Worm (Caenorhabditis elegans): Measurements from ENCODE around the gene sbds-1.

sbds-1 gene

ce11 chrIII:634618-635017 lies 3.6 kb downstream of the sbds-1 start, which contains the start of gene fem-2:
Gene fem-2 (minus strand): TSS chrIII:634626.
- TF ChIP-seq mes-4 (tag; optimal IDR thresholded peaks at IDR 0.05) (no peak), lin-40 (tag; optimal IDR thresholded peaks at IDR 0.05) (peak; percentile 31), hmg-1.2 (GFP tag; IDR thresholded peaks at IDR 0.05) (peak; percentile 13; the same call in 1 of the 2 replicates), ztf-18 (tag; optimal IDR thresholded peaks at IDR 0.05) (peak; percentile 91), tbx-9 (tag; optimal IDR thresholded peaks at IDR 0.05; ENCODE audit: borderline replicate concordance) (no peak), lsl-1 (GFP tag; optimal IDR thresholded peaks at IDR 0.05) (peak; percentile 35), D2030.7 (GFP tag; IDR thresholded peaks at IDR 0.05) (peak; percentile 28; the same call in 1 of the 2 replicates), ceh-40 (GFP tag; IDR thresholded peaks at IDR 0.05) (no peak), efl-1 (GFP tag; optimal IDR thresholded peaks at IDR 0.05) (peak; percentile 36), rpc-1 (optimal IDR thresholded peaks at IDR 0.05) (no peak), rpc-1 (tag; optimal IDR thresholded peaks at IDR 0.05) (no peak), bed-2 (GFP tag; IDR thresholded peaks at IDR 0.05) (no peak), pbrm-1 (GFP tag; IDR thresholded peaks at IDR 0.05) (no peak), sea-2 (GFP tag; IDR thresholded peaks at IDR 0.05) (no peak), F39B2.1 (GFP tag; IDR thresholded peaks at IDR 0.05) (no peak), die-1 (tag; optimal IDR thresholded peaks at IDR 0.05) (no peak), pha-4 (tag; optimal IDR thresholded peaks at IDR 0.05) (no peak), snpc-4 (GFP tag; optimal IDR thresholded peaks at IDR 0.05) (no peak), snpc-4 (tag; optimal IDR thresholded peaks at IDR 0.05) (no peak), let-526 (GFP tag; IDR thresholded peaks at IDR 0.05) (no peak), cebp-1 (GFP tag; IDR thresholded peaks at IDR 0.05) (no peak), cebp-1 (tag; optimal IDR thresholded peaks at IDR 0.05) (peak; percentile 26), zfh-2 (GFP tag; conservative IDR thresholded peaks at IDR 0.05) (no peak), attf-5 (GFP tag; optimal IDR thresholded peaks at IDR 0.05) (peak; percentile 2), aptf-3 (GFP tag; IDR thresholded peaks at IDR 0.05) (no peak), mcd-1 (GFP tag; IDR thresholded peaks at IDR 0.05) (peak; percentile 66), C17E4.6 (GFP tag; IDR thresholded peaks at IDR 0.05) (no peak), ama-1 (optimal IDR thresholded peaks at IDR 0.05) (no peak), ama-1 (GFP tag; optimal IDR thresholded peaks at IDR 0.05) (no peak)

DNA sequence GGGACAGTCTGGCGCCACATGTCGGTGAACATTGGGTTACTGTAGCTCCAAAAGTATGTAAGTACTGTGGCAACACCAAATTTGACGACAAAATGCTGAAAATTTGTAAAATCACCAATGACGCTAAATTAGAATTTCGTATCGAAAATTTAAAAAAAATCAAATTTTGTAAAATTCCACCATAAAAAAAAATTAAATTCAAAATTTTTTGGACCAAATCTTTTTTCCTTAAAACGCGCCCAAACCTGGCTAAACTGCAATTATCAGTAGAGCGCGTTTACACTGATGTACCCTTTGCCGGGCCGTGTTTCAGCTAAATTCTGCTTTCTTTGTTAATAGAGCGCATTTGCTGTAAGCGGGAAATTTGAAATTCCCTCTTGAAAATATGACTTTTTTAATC lies 6.8 kb downstream of the sbds-1 start, which contains the start of gene T19C3.6:
T19C3.6 (minus strand) TSS at position 101 of the 400 bp plus-strand sequence.
- TF ChIP-seq ztf-25 (GFP tag; IDR thresholded peaks at IDR 0.05) = no peak
- no peak for TF ChIP-seq madf-8 (GFP tag; conservative IDR thresholded peaks at IDR 0.05)
- no peak for TF ChIP-seq lin-54 (GFP tag; optimal IDR thresholded peaks at IDR 0.05)
- TF ChIP-seq ztf-26 (tag; optimal IDR thresholded peaks at IDR 0.05) = no peak
- TF ChIP-seq T26A5.8 (tag; optimal IDR thresholded peaks at IDR 0.05) = no peak
- no peak for TF ChIP-seq C17E4.6 (GFP tag; IDR thresholded peaks at IDR 0.05)
- TF ChIP-seq F49E8.2 (tag; optimal IDR thresholded peaks at IDR 0.05; ENCODE audit: insufficient read depth) = no peak
- TF ChIP-seq lsl-1 (GFP tag; optimal IDR thresholded peaks at IDR 0.05) = peak; percentile 36
- TF ChIP-seq him-1 (tag; optimal IDR thresholded peaks at IDR 0.05) = peak; percentile 35
- no peak for TF ChIP-seq tlf-1 (GFP tag; optimal IDR thresholded peaks at IDR 0.05)
- TF ChIP-seq snpc-1.3 (tag; optimal IDR thresholded peaks at IDR 0.05; ENCODE audit: insufficient read depth) = no peak
- TF ChIP-seq C06A6.2 (GFP tag; conservative IDR thresholded peaks at IDR 0.05) = no peak
- no peak for TF ChIP-seq fkh-3 (tag; optimal IDR thresholded peaks at IDR 0.05)
- TF ChIP-seq akir-1 (GFP tag; optimal IDR thresholded peaks at IDR 0.05) = no peak
- TF ChIP-seq mcd-1 (GFP tag; IDR thresholded peaks at IDR 0.05) = peak; percentile 45; the same call in 1 of the 2 replicates
- TF ChIP-seq snpc-1.1 (tag; optimal IDR thresholded peaks at IDR 0.05; ENCODE audit: insufficient read depth) = no peak
- TF ChIP-seq B0035.1 (tag; optimal IDR thresholded peaks at IDR 0.05) = no peak
